Fruit fly (Drosophila melanogaster) S2 (cell line): ENCODE measurements around the gene Neto.

Experiments used
- CG8478 ChIP-seq: fragments of >200 bp; optimal IDR thresholded peaks from 2 replicates; lab custom pipeline; 2018
- CTCF ChIP-seq, 2 experiments: fragments of >200 bp; optimal IDR thresholded peaks; 2 replicates each; lab custom pipeline; 2018

The Neto gene

DNA sequence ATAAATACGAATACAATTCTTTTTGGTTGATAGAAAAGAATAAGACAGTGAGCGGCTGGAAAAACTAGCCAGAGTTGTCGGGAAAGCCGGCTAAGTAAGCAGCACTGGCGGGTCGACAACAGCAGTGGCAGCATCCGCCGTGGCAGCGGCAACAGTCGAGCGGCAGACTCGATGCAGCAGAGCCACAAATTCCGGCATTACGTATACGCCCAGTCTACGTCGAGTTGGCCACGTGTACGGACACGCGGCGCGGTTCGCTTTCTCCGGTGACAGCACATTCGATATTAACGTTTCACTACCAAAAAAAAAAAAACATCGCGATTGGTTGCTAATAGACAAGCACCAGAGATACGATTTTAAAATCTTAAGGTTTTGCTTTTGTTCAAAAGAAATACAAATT is at the start of gene Neto:
TSS of gene Neto (plus strand) at position 209 of the 400 bp plus-strand sequence.
- TF ChIP-seq CTCF (optimal IDR thresholded peaks at IDR 0.05; lab: Kevin White, UChicago) (no peak), CG8478 (no peak)

- TF ChIP-seq CG8478 (no peak), CTCF (optimal IDR thresholded peaks at IDR 0.05; lab: Kevin White, UChicago) (no peak)
These were observed 49.7 kb upstream of the Neto start for dm6 chrX:13395988-13396377.

DNA sequence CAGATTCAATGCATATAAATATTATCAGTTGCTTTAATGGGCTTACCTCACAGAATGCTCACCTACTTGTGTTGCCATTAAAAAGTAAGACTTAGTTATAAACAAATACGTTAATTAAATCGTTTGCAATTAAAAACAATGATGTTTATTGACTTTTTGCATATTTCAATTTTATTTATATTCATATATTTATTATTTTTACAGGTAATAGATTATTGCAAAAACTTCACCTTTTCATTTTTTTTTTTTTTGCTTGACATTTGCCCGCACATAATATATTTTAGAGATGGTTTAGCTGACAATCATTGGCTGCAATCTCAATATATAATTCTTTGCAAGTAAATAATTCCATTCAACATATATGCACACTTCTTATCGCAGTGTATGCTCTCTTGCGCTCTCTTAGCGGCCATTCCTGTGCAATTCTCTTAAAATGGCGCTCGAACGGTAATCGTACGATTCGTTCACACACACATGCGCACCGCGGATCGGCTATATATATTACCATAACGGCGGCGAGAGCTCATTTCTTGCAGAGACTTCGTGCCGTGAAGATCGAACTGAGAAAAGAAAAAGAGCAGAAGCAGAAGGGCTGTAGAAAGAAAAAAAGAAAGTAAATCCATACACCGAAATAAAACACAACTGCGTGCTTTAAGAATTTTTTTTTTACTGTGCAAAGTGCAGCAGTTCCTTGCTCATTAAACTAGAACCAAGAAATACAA is 49.2 kb upstream of the Neto start, which contains the start of gene Bcat:
TSS of gene Bcat (plus strand) at position 522 of the 722 bp plus-strand sequence.
- TF ChIP-seq CG8478 (no peak), CTCF (optimal IDR thresholded peaks at IDR 0.05; lab: Kevin White, UChicago) (no peak)

DNA sequence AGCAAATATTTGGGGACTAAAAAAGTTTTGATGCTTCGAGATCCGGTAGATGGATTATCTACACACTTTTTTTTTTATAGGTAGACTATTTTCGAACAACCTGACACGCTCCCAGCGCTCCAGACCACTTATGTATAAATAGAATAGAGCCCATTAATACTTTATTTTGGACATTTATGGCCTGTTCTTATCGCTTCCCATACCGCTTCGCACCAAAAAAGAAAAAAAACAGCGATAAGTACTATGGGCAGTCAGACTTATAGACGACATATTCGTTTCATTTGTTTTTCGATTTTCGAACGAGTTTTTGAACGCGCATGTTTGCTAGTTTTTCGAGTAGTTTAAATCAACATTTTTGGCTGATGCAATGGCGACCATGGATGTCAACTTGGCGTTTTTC is 48.1 kb upstream of the Neto start:
- no peak for TF ChIP-seq CG8478
- no peak for TF ChIP-seq CTCF (optimal IDR thresholded peaks at IDR 0.05; lab: Kevin White, UChicago)

- TF ChIP-seq CG8478, result no peak
- peak; percentile 88 to 90 for TF ChIP-seq CTCF (optimal IDR thresholded peaks at IDR 0.05; lab: Kevin White, UChicago)
These were observed 44.5 kb upstream of the Neto start for dm6 chrX:13401245-13401644.

- no peak for TF ChIP-seq CTCF (optimal IDR thresholded peaks at IDR 0.05; lab: Kevin White, UChicago)
- TF ChIP-seq CG8478, result no peak
These were observed 42.9 kb upstream of the Neto start, which contains the start of gene CG12725 for dm6 chrX:13402763-13403162. TSS of gene CG12725 (minus strand) at chrX:13402863.

DNA sequence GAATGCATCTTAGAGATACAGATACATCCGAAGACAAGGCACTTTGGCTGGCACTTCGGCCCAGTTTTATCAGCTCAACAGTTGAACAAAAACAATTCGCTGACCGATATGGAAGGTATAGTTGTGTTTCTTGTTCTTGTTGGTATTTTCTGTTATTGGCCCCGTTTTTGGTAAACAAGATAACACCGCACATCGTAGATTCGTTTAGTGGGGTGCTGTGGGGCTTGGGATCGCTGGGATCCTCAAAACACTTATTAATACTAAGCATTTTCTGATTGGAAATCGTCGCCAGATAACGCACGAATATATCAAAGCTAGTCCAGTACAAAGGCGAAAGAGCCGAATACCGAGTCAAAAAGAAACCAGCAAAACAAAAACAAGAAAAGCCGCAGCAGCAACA is 42.1 kb upstream of the Neto start:
- TF ChIP-seq CTCF (optimal IDR thresholded peaks at IDR 0.05; lab: Kevin White, UChicago), result no peak
- TF ChIP-seq CG8478, result no peak

DNA sequence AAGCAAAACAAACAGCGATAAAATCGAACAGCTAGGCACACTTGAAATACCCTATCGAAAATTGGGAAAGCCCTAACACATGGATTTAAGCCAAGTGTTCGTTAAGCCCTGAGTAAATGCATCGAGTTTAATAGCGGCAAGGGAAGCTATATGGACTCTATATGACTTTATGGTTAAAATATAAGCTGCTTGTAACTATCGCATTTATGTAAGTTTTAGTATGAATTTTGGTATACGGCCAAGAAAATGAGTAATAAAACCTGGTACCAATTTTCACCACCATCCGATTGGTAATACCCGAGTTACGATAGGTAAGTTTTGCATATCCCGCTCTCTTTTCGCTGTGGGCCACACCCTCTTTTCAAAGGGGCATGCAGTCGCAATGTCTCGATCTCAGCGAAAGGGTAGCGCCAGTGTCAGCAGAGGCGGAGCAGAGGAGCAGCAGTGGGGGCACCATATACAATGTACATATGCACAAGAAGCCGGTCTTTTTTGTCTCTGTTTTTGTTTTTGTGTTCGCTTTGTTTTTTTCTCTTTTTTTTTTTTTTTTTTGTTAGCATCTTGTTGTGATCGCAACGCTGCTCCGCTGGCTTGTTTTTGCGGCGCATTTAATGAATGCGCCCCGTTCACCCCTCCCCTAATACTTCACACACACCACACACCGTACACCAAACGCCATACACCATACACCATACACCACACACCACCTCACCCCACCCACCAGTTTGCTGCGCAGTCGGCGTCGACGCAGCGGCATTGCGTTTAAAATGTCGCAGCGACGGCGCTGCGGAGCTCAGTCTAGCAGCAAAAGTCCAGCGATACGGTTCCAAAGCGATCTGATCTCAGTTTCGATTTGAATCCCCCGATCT is 41.5 kb upstream of the Neto start, which contains the start of gene GstT4:
TSS of gene GstT4 (plus strand) at position 788 of the 869 bp plus-strand sequence.
- no peak for TF ChIP-seq CG8478

DNA sequence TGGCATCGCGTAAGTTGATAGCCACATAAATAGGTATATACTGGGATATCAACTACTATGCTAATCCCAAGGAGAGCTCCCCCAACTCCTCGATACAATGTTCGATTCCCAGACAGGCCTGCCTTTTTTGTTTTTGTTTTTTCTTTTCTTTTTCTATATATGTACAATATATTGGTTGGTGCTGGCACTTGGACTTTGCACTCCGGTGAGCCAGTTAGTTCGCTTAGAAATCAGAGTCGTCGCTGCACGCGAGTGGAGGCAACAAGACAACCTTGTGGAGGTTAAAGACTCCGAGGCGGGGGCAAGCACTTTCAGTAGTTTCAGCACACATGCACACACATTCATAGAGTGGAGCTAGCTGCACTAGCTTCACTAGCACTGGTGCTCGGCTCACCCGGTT is 39.4 kb upstream of the Neto start:
- TF ChIP-seq CTCF (optimal IDR thresholded peaks at IDR 0.05; lab: Kevin White, UChicago) (no peak), CG8478 (no peak)

DNA sequence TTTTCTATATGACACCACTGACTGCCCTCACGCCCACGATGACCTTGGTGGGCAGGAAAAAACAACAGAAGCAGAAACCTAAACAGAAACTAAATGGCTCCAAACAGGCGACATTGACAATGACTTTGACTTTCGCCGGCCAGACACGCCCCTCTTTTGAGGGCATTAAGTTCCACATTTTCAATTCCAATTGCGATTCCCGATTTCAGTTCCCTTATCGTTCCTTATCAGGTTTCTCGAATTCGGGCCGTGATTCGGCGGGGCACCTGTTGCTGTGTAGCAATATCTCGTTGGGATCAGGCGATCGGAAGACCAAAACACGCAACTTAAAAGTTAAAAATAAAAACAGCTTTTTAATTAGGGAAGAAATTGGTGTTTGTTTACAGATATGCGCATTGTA is 38.0 kb upstream of the Neto start:
- no peak for TF ChIP-seq CTCF (optimal IDR thresholded peaks at IDR 0.05; lab: Kevin White, UChicago)
- no peak for TF ChIP-seq CG8478

dm6 chrX:13410887-13411286 is 34.8 kb upstream of the Neto start:
- TF ChIP-seq CTCF (optimal IDR thresholded peaks at IDR 0.05; lab: Kevin White, UChicago), result no peak
- no peak for TF ChIP-seq CG8478

- no peak for TF ChIP-seq CTCF (optimal IDR thresholded peaks at IDR 0.05; lab: Kevin White, UChicago)
- TF ChIP-seq CG8478, result no peak
These were observed 34.2 kb upstream of the Neto start for dm6 chrX:13411376-13411973.

DNA sequence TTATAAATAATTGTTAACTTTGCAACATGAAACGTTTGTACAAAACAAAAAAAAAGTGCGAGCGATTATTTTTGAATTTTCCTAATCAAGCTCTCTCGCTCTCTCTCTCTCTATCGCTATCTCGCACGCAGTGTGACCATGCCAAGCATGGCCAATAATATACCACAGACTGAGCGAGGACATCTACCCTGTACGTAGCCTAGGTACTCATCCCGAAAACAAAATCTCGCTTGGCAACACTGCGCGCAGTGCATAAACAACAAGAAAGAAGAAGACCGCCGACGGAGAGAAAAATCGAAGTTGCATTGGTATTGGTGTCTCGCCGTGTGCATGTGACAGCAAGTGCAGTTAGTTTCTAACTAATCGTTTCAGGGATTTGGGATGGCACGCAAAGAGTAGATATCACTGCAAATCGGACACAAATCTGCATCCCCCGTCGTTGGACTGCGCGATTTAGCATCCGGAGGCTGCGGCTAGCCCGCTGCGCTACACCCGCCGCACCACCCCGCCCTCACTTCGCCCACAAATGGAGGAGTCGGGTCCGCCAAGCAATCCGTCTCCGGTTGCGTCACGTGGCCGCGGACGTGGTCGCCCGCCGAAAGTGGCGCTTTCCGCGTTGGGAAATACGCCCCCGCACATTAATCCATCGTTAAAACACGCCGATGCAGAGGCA is 32.6 kb upstream of the Neto start, which contains the start of the genes CG1998 and Set2:
TSS of gene CG1998 (minus strand) at position 134 of the 673 bp plus-strand sequence.
TSS of gene Set2 (plus strand) at position 302 of the 673 bp plus-strand sequence.
- TF ChIP-seq CTCF (optimal IDR thresholded peaks at IDR 0.05; lab: Kevin White, UChicago) (peak; percentile 44 to 58), CG8478 (no peak)

dm6 chrX:13421059-13421458 is 24.6 kb upstream of the Neto start:
- no peak for TF ChIP-seq CG8478
- peak; percentile 57 to 62 for TF ChIP-seq CTCF (optimal IDR thresholded peaks at IDR 0.05; lab: Kevin White, UChicago)

DNA sequence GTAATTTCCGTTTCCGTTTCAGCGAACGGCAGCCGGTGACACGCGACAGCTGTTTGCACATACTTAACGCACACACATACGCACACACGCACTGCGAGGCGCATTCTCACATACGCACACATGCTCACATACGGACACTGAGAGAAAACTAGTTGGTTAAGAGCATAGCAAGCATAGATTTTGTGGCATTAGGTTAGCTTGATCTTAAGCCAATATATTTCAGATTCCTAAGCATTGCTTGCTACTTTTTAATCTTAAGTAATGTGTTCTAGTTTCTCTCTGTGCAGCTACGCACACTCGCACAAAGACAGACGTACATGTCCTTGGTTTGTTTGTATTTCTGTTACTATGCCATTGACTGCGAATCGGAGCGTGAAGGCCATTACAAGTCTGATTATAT is 11.6 kb upstream of the Neto start:
- TF ChIP-seq CTCF (optimal IDR thresholded peaks at IDR 0.05; lab: Kevin White, UChicago), result no peak
- no peak for TF ChIP-seq CG8478
